Worm (Caenorhabditis elegans): Measurements from ENCODE around the gene srh-169.

DNA sequence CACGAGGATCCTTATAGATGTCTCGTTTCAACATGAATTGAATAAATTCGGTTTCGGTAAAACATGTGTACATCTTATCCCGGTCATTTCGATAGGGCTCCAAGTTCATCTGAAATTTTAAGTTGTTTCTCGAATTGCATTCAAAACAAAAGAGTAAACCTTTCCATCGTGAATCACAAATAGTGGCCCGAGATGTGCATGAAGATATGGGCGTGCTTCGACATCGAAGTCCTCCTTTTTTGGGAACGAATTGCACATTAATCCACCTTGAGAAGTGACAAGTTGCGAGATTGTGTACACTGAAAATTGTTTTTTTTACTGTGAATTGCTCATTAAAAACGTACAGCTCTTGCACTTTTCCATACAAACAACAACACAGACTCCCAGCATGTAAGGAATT lies 8.6 kb downstream of the srh-169 start:
- TF ChIP-seq nhr-23 (tag; optimal IDR thresholded peaks at IDR 0.05) (no peak), nhr-11 (tag; optimal IDR thresholded peaks at IDR 0.05) (no peak), aly-2 (tag; optimal IDR thresholded peaks at IDR 0.05) (no peak), nhr-77 (tag; optimal IDR thresholded peaks at IDR 0.05) (no peak)

Data from whole organism, L3 larva.